Fruit fly (Drosophila melanogaster) whole organism, embryonic: ENCODE data around the gene Uev1A.

Experiments
- CG10147 ChIP-seq: fragments of 200-800 bp; sonication (Bioruptor generic); optimal IDR thresholded peaks from 2 replicates; lab custom pipeline; 2019; ENCODE audit warnings: missing biosample characterization, mild to moderate bottlenecking, missing genetic modification characterization, moderate library complexity
- CG10366 ChIP-seq: fragments of 200-800 bp; sonication (Bioruptor generic); IDR thresholded peaks from 2 replicates; pipeline ENCODE4 v1.3.6; 2022; ENCODE audit warnings: missing biosample characterization, missing genetic modification characterization
- CG10431 ChIP-seq: fragments of 200-800 bp; sonication (Bioruptor generic); optimal IDR thresholded peaks from 3 replicates; lab custom pipeline; 2018; ENCODE audit warnings: missing biosample characterization, mild to moderate bottlenecking, missing genetic modification characterization
- CG10565 ChIP-seq: fragments of 200-800 bp; sonication (Bioruptor generic); optimal IDR thresholded peaks from 3 replicates; lab custom pipeline; 2016; ENCODE audit warnings: missing biosample characterization, mild to moderate bottlenecking, missing genetic modification characterization
- CG10959 ChIP-seq: fragments of 200-800 bp; sonication (Bioruptor generic); IDR thresholded peaks from 2 replicates; pipeline ENCODE4 v1.3.6; 2022; ENCODE audit warnings: missing biosample characterization, missing genetic modification characterization
- CG12299 ChIP-seq: fragments of 200-800 bp; sonication (Bioruptor generic); optimal IDR thresholded peaks from 2 replicates; lab custom pipeline; 2018; ENCODE audit warnings: missing biosample characterization, mild to moderate bottlenecking, missing genetic modification characterization
- CG13296 ChIP-seq: fragments of 200-800 bp; sonication (Bioruptor generic); optimal IDR thresholded peaks from 3 replicates; lab custom pipeline; 2018; ENCODE audit warnings: missing biosample characterization, mild to moderate bottlenecking, missing genetic modification characterization
- CG13424 ChIP-seq: fragments of 200-800 bp; sonication (Bioruptor generic); optimal IDR thresholded peaks from 2 replicates; lab custom pipeline; 2019; ENCODE audit warnings: missing biosample characterization, mild to moderate bottlenecking, missing genetic modification characterization, moderate library complexity
- CG14860 ChIP-seq: fragments of 200-800 bp; sonication (Bioruptor generic); IDR thresholded peaks from 3 replicates; pipeline ENCODE4 v1.3.6; 2022; ENCODE audit warnings: missing biosample characterization, missing genetic modification characterization; ENCODE audit not compliant: partially characterized antibody
- CG15011 ChIP-seq: fragments of 200-800 bp; sonication (Bioruptor generic); optimal IDR thresholded peaks from 3 replicates; lab custom pipeline; 2018; ENCODE audit warnings: missing biosample characterization, mild to moderate bottlenecking, missing genetic modification characterization
- CG2678 ChIP-seq: fragments of 200-800 bp; sonication (Bioruptor generic); optimal IDR thresholded peaks from 3 replicates; lab custom pipeline; 2019; ENCODE audit warnings: missing biosample characterization, mild to moderate bottlenecking, missing genetic modification characterization, moderate library complexity
- CG4360 ChIP-seq: fragments of 200-800 bp; sonication (Bioruptor generic); IDR thresholded peaks from 2 replicates; pipeline ENCODE4 v1.3.6; 2022; ENCODE audit warnings: missing biosample characterization, missing genetic modification characterization
- CG5180 ChIP-seq: fragments of 200-800 bp; sonication (Bioruptor generic); optimal IDR thresholded peaks from 3 replicates; lab custom pipeline; 2017; ENCODE audit warnings: missing biosample characterization, missing genetic modification characterization, mild to moderate bottlenecking, moderate library complexity, missing genetic modification reagents
- CG6654 ChIP-seq: fragments of 200-800 bp; sonication (Bioruptor generic); optimal IDR thresholded peaks from 2 replicates; lab custom pipeline; 2017; ENCODE audit warnings: missing biosample characterization, mild to moderate bottlenecking, missing genetic modification characterization
- CG6854 ChIP-seq: fragments of 200-800 bp; sonication (Bioruptor generic); optimal IDR thresholded peaks from 3 replicates; lab custom pipeline; 2017; ENCODE audit warnings: missing biosample characterization, mild to moderate bottlenecking, missing genetic modification characterization
- CG9609 ChIP-seq: fragments of 200-800 bp; sonication (Bioruptor generic); optimal IDR thresholded peaks from 3 replicates; lab custom pipeline; 2016; ENCODE audit warnings: missing biosample characterization, missing genetic modification characterization
- Chrac-16 ChIP-seq: fragments of 200-800 bp; sonication (Bioruptor generic); optimal IDR thresholded peaks from 3 replicates; lab custom pipeline; 2016; ENCODE audit warnings: missing biosample characterization, missing genetic modification characterization
- CoRest ChIP-seq: fragments of 200-800 bp; sonication (Bioruptor generic); optimal IDR thresholded peaks from 3 replicates; lab custom pipeline; 2018; ENCODE audit warnings: missing biosample characterization, mild to moderate bottlenecking, missing genetic modification characterization, moderate library complexity
- Dll ChIP-seq: fragments of 200-800 bp; sonication (Bioruptor generic); IDR thresholded peaks from 4 replicates; pipeline ENCODE4 v1.3.6; 2022; ENCODE audit warnings: missing biosample characterization, missing genetic modification characterization; ENCODE audit not compliant: partially characterized antibody
- Doc3 ChIP-seq: fragments of 200-800 bp; sonication (Bioruptor generic); IDR thresholded peaks from 3 replicates; pipeline ENCODE4 v1.3.6; 2022; ENCODE audit warnings: missing biosample characterization, missing genetic modification characterization; ENCODE audit not compliant: partially characterized antibody
- Dref ChIP-seq: fragments of 200-800 bp; sonication (Bioruptor generic); IDR thresholded peaks from 2 replicates; pipeline ENCODE4 v1.3.6; 2022; ENCODE audit warnings: missing biosample characterization, missing genetic modification characterization
- Ets97D ChIP-seq: fragments of 200-800 bp; sonication (Bioruptor generic); optimal IDR thresholded peaks from 3 replicates; lab custom pipeline; 2016; ENCODE audit warnings: missing biosample characterization, missing genetic modification characterization
- HLH3B ChIP-seq: fragments of 200-800 bp; sonication (Bioruptor generic); IDR thresholded peaks from 2 replicates; pipeline ENCODE4 v1.3.6; 2022; ENCODE audit warnings: missing biosample characterization, missing genetic modification characterization
- Mad ChIP-seq: fragments of 200-800 bp; sonication (Bioruptor generic); optimal IDR thresholded peaks from 2 replicates; lab custom pipeline; 2016; ENCODE audit warnings: missing biosample characterization, missing genetic modification characterization
- Pdp1 ChIP-seq, 2 experiments: fragments of 200-800 bp; sonication (Bioruptor generic); optimal IDR thresholded peaks; 3 replicates each; lab custom pipeline; 2016; ENCODE audit warnings: missing biosample characterization in 2 of 2, missing genetic modification characterization in 2 of 2, mild to moderate bottlenecking in 1 of 2, moderate library complexity in 1 of 2
- Ravus ChIP-seq: fragments of 200-800 bp; sonication (Bioruptor generic); IDR thresholded peaks from 2 replicates; pipeline ENCODE4 v1.3.6; 2022; ENCODE audit warnings: missing biosample characterization, missing genetic modification characterization
- Sox100B ChIP-seq: fragments of 200-800 bp; sonication (Bioruptor generic); optimal IDR thresholded peaks from 3 replicates; lab custom pipeline; 2018; ENCODE audit warnings: missing biosample characterization, mild to moderate bottlenecking, missing genetic modification characterization
- Taf1 ChIP-seq: fragments of 200-800 bp; sonication (Bioruptor generic); IDR thresholded peaks from 2 replicates; pipeline ENCODE4 v1.3.6; 2022; ENCODE audit warnings: missing biosample characterization, missing genetic modification characterization
- ase ChIP-seq: fragments of 200-800 bp; sonication (Bioruptor generic); IDR thresholded peaks from 3 replicates; pipeline ENCODE4 v1.3.6; 2022; ENCODE audit warnings: missing biosample characterization, missing genetic modification characterization
- ash1 ChIP-seq: fragments of 200-800 bp; sonication (Bioruptor generic); optimal IDR thresholded peaks from 2 replicates; lab custom pipeline; 2018; ENCODE audit warnings: missing biosample characterization, mild to moderate bottlenecking, missing genetic modification characterization
- bbx ChIP-seq: fragments of 200-800 bp; sonication (Bioruptor generic); IDR thresholded peaks from 2 replicates; pipeline ENCODE4 v1.3.6; 2022; ENCODE audit warnings: missing biosample characterization, missing genetic modification characterization; ENCODE audit not compliant: partially characterized antibody
- caup ChIP-seq: fragments of 200-800 bp; sonication (Bioruptor generic); optimal IDR thresholded peaks from 3 replicates; lab custom pipeline; 2017; ENCODE audit warnings: missing biosample characterization, mild to moderate bottlenecking, missing genetic modification characterization, moderate library complexity; ENCODE audit not compliant: severe bottlenecking
- dati ChIP-seq: fragments of 200-800 bp; sonication (Bioruptor generic); IDR thresholded peaks from 2 replicates; pipeline ENCODE4 v1.3.6; 2022; ENCODE audit warnings: missing biosample characterization, missing genetic modification characterization
- disco-r ChIP-seq: fragments of 200-800 bp; sonication (Bioruptor generic); optimal IDR thresholded peaks from 2 replicates; lab custom pipeline; 2016; ENCODE audit warnings: missing biosample characterization, missing genetic modification characterization
- eve ChIP-seq, 2 experiments: fragments of >200 bp; optimal IDR thresholded peaks; 2 replicates each; lab custom pipeline; 2017; ENCODE audit warnings: missing biosample characterization in 2 of 2, missing genetic modification characterization in 2 of 2
- gsb-n ChIP-seq: fragments of 200-800 bp; sonication (Bioruptor generic); optimal IDR thresholded peaks from 3 replicates; lab custom pipeline; 2018; ENCODE audit warnings: missing biosample characterization, mild to moderate bottlenecking, missing genetic modification characterization
- jigr1 ChIP-seq: fragments of 200-800 bp; sonication (Bioruptor generic); IDR thresholded peaks from 3 replicates; pipeline ENCODE4 v1.3.6; 2022; ENCODE audit warnings: missing biosample characterization, missing genetic modification characterization
- nerfin-1 ChIP-seq: fragments of 200-800 bp; sonication (Bioruptor generic); optimal IDR thresholded peaks from 3 replicates; lab custom pipeline; 2019; ENCODE audit warnings: missing biosample characterization, mild to moderate bottlenecking, missing genetic modification characterization, moderate library complexity
- nerfin-2 ChIP-seq: fragments of 200-800 bp; sonication (Bioruptor generic); IDR thresholded peaks from 2 replicates; pipeline ENCODE4 v1.3.6; 2022; ENCODE audit warnings: missing biosample characterization, missing genetic modification characterization; ENCODE audit not compliant: partially characterized antibody
- onecut ChIP-seq: fragments of 200-800 bp; sonication (Bioruptor generic); IDR thresholded peaks from 2 replicates; pipeline ENCODE4 v1.3.6; 2022; ENCODE audit warnings: missing biosample characterization, missing genetic modification characterization
- p53 ChIP-seq: fragments of 200-800 bp; sonication (Bioruptor generic); optimal IDR thresholded peaks from 2 replicates; lab custom pipeline; 2016; ENCODE audit warnings: missing biosample characterization, missing genetic modification characterization
- pho ChIP-seq: fragments of 200-800 bp; sonication (Bioruptor generic); optimal IDR thresholded peaks from 2 replicates; lab custom pipeline; 2016; ENCODE audit warnings: missing biosample characterization, missing genetic modification characterization
- sens ChIP-seq: fragments of 200-800 bp; sonication (Bioruptor generic); peaks from one replicate; lab custom pipeline; 2016; ENCODE audit warnings: missing biosample characterization, missing genetic modification characterization
- slbo ChIP-seq: fragments of 200-800 bp; sonication (Bioruptor generic); IDR thresholded peaks from 2 replicates; pipeline ENCODE4 v1.3.6; 2022; ENCODE audit warnings: missing biosample characterization, missing genetic modification characterization
- sqz ChIP-seq: fragments of 200-800 bp; sonication (Bioruptor generic); optimal IDR thresholded peaks from 3 replicates; lab custom pipeline; 2018; ENCODE audit warnings: missing biosample characterization, mild to moderate bottlenecking, missing genetic modification characterization
- sr ChIP-seq: fragments of 200-800 bp; sonication (Bioruptor generic); IDR thresholded peaks from 3 replicates; pipeline ENCODE4 v1.3.6; 2022; ENCODE audit warnings: missing biosample characterization, missing genetic modification characterization
- zen ChIP-seq: fragments of 200-800 bp; sonication (Bioruptor generic); optimal IDR thresholded peaks from 3 replicates; lab custom pipeline; 2018; ENCODE audit warnings: missing biosample characterization, mild to moderate bottlenecking, missing genetic modification characterization, moderate library complexity
- zen2 ChIP-seq: fragments of 200-800 bp; sonication (Bioruptor generic); IDR thresholded peaks from 3 replicates; pipeline ENCODE4 v1.3.6; 2022; ENCODE audit warnings: missing biosample characterization, missing genetic modification characterization; ENCODE audit not compliant: partially characterized antibody
- zfh1 ChIP-seq: fragments of 200-800 bp; sonication (Bioruptor generic); IDR thresholded peaks from 3 replicates; pipeline ENCODE4 v1.3.6; 2022; ENCODE audit warnings: missing biosample characterization, missing genetic modification characterization

The Uev1A gene

DNA sequence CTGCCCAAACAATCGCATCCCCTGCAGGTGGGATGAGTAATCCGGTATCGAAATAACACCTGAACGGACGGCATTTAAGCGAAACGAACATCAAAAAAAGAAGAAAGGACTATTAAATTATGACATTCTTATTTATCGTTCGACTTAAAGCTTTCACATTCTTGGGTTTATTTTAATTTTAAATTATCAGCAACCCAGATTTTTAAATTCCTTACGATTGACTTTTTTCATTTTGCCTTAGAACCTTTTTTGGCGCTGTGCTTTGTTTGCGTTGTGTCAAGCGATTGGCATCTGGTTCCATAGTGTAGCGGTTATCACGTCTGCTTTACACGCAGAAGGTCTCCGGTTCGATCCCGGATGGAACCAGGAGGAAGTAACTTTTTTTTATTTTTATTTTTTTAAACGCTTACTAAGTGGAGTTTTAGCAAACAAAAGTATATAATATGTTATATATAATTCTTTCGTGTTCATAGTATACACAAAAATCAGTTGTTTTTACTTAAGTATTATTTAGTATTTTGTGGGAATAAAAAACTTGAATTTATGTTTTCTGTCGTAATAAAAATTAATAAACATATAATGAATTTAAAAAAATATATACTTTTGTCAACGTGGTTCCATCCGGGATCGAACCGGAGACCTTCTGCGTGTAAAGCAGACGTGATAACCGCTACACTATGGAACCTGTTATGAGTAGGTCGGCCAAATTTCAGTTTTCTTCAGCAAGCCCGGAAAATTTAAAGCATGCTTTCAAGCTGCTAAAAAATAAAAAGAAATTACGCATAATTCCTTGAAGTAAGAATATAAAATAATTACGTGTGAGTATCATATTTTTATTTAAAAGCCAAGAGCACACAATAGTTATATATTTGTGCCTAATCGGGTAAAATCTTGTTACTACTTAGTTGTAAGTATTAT, 9.7 kb downstream of the Uev1A start (continued):
- TF ChIP-seq CG10147 (GFP tag; lab: Kevin White, UChicago) (no peak), Dref (no peak), CG6654 (GFP tag; lab: Kevin White, UChicago) (no peak), eve (GFP tag; optimal IDR thresholded peaks at IDR 0.05; lab: Kevin White, UChicago) (no peak), nerfin-2 (peak; percentile 70; the same call in 1 of the 2 replicates), gsb-n (tag; lab: Kevin White, UChicago) (no peak), bbx (GFP tag; lab: Robert Waterston, UW) (peak; percentile 74), CG10565 (GFP tag; lab: Kevin White, UChicago) (no peak), CG13296 (GFP tag; lab: Kevin White, UChicago) (no peak), sr (GFP tag; lab: Robert Waterston, UW) (no peak), Mad (GFP tag; lab: Kevin White, UChicago) (no peak), ase (GFP tag; lab: Robert Waterston, UW) (no peak), CG2678 (tag; lab: Kevin White, UChicago) (no peak), dati (GFP tag; lab: Robert Waterston, UW) (no peak), HLH3B (GFP tag; lab: Robert Waterston, UW) (no peak), CG5180 (GFP tag; lab: Kevin White, UChicago) (no peak), sqz (GFP tag; lab: Kevin White, UChicago) (peak; percentile 1), zen (no peak), nerfin-1 (no peak), CG10959 (no peak), zen2 (GFP tag; lab: Robert Waterston, UW) (no peak), disco-r (GFP tag; lab: Kevin White, UChicago) (no peak), CG9609 (no peak), CG15011 (no peak), CG6854 (GFP tag; lab: Kevin White, UChicago) (no peak), ash1 (no peak), Dll (GFP tag; lab: Robert Waterston, UW) (peak; percentile 58; the same call in 2 of the 4 replicates), sens (GFP tag; lab: Kevin White, UChicago) (peak; percentile 80), Pdp1 (GFP tag; optimal IDR thresholded peaks at IDR 0.05; lab: Kevin White, UChicago) (peak in 1 of 2 experiments; percentile 70), pho (no peak), CG14860 (peak; percentile 73; the same call in 2 of the 3 replicates), caup (GFP tag; lab: Kevin White, UChicago) (no peak), CoRest (no peak), Sox100B (GFP tag; lab: Kevin White, UChicago) (no peak), onecut (GFP tag; lab: Robert Waterston, UW) (no peak), jigr1 (GFP tag; lab: Robert Waterston, UW) (no peak), slbo (no peak), Doc3 (no peak), zfh1 (GFP tag; lab: Robert Waterston, UW) (no peak), CG13424 (tag; lab: Kevin White, UChicago) (no peak), Ets97D (GFP tag; lab: Kevin White, UChicago) (no peak), Taf1 (no peak), Ravus (GFP tag; lab: Robert Waterston, UW) (no peak), CG10366 (no peak), CG12299 (tag; lab: Kevin White, UChicago) (no peak), CG10431 (GFP tag; lab: Kevin White, UChicago) (no peak), p53 (GFP tag; lab: Kevin White, UChicago) (no peak), CG4360 (no peak), Chrac-16 (GFP tag; lab: Kevin White, UChicago) (no peak)
